Worm (Caenorhabditis elegans) whole organism, late embryonic: ENCODE measurements around the gene C46F11.4.

Source experiments
- C08G9.2 ChIP-seq: sonication (generic microtip); optimal IDR thresholded peaks from 2 replicates; lab custom pipeline; 2016; ENCODE audit warnings: mild to moderate bottlenecking, missing genetic modification characterization, moderate library complexity, missing compliant biosample characterization
- C38D4.7 ChIP-seq: fragments of 200-800 bp; sonication (Bioruptor generic); optimal IDR thresholded peaks from 2 replicates; lab custom pipeline; 2018; ENCODE audit warnings: mild to moderate bottlenecking, missing genetic modification characterization, moderate library complexity, missing compliant biosample characterization
- K09A11.1 ChIP-seq: sonication (generic microtip); optimal IDR thresholded peaks from 2 replicates; lab custom pipeline; 2017; ENCODE audit warnings: antibody characterized with exemption, mild to moderate bottlenecking, missing genetic modification characterization, missing compliant biosample characterization; ENCODE audit not compliant: insufficient read depth
- Y22D7AL.16 ChIP-seq: sonication (generic microtip); optimal IDR thresholded peaks from 2 replicates; lab custom pipeline; 2016; ENCODE audit warnings: missing genetic modification characterization, missing compliant biosample characterization
- ahr-1 ChIP-seq: sonication (generic microtip); optimal IDR thresholded peaks from 2 replicates; lab custom pipeline; 2016; ENCODE audit warnings: missing genetic modification characterization, missing compliant biosample characterization
- ama-1 ChIP-seq: fragments of 150-350 bp; optimal IDR thresholded peaks from 2 replicates; lab custom pipeline; 2014
- ceh-14 ChIP-seq: sonication (generic microtip); optimal IDR thresholded peaks from 2 replicates; lab custom pipeline; 2016; ENCODE audit warnings: missing genotype, missing genetic modification characterization, missing compliant biosample characterization
- ceh-19 ChIP-seq: fragments of 200-800 bp; sonication (Bioruptor generic); optimal IDR thresholded peaks from 2 replicates; lab custom pipeline; 2018; ENCODE audit warnings: mild to moderate bottlenecking, missing genetic modification characterization, missing compliant biosample characterization
- ceh-2 ChIP-seq: sonication (generic microtip); optimal IDR thresholded peaks from 2 replicates; lab custom pipeline; 2016; ENCODE audit warnings: missing genotype, missing genetic modification characterization, missing compliant biosample characterization
- ceh-30 ChIP-seq: fragments of 150-350 bp; optimal IDR thresholded peaks from 2 replicates; lab custom pipeline; 2014; ENCODE audit warnings: missing biosample characterization, missing genetic modification characterization
- ceh-31 ChIP-seq: sonication (generic microtip); optimal IDR thresholded peaks from 2 replicates; lab custom pipeline; 2016; ENCODE audit warnings: missing genetic modification characterization, missing compliant biosample characterization
- ceh-34 ChIP-seq: sonication (generic microtip); optimal IDR thresholded peaks from 2 replicates; lab custom pipeline; 2016; ENCODE audit warnings: mild to moderate bottlenecking, missing genetic modification characterization, missing compliant biosample characterization
- ceh-48 ChIP-seq: sonication (generic microtip); optimal IDR thresholded peaks from 2 replicates; lab custom pipeline; 2016; ENCODE audit warnings: missing genetic modification characterization, inconsistent platforms, missing compliant biosample characterization
- ceh-6 ChIP-seq: fragments of 200-800 bp; sonication (Bioruptor generic); optimal IDR thresholded peaks from 2 replicates; lab custom pipeline; 2018; ENCODE audit warnings: mild to moderate bottlenecking, missing genetic modification characterization, missing compliant biosample characterization
- dmd-4 ChIP-seq: sonication (generic microtip); optimal IDR thresholded peaks from 2 replicates; lab custom pipeline; 2016; ENCODE audit warnings: borderline replicate concordance, missing genetic modification characterization, missing compliant biosample characterization
- dve-1 ChIP-seq: sonication (generic microtip); optimal IDR thresholded peaks from 2 replicates; lab custom pipeline; 2017; ENCODE audit warnings: antibody characterized with exemption, mild to moderate bottlenecking, missing genetic modification characterization, missing compliant biosample characterization
- elt-2 ChIP-seq: sonication (generic microtip); optimal IDR thresholded peaks from 2 replicates; lab custom pipeline; 2016; ENCODE audit warnings: missing genetic modification reagents, missing genetic modification characterization, missing compliant biosample characterization
- fax-1 ChIP-seq: sonication (generic microtip); optimal IDR thresholded peaks from 2 replicates; lab custom pipeline; 2016; ENCODE audit warnings: missing genotype, missing genetic modification characterization, missing compliant biosample characterization
- fkh-10 ChIP-seq: fragments of 150-350 bp; optimal IDR thresholded peaks from 2 replicates; lab custom pipeline; 2014; ENCODE audit warnings: missing biosample characterization, missing genetic modification reagents, missing genetic modification characterization
- gmeb-2 ChIP-seq: sonication (generic microtip); optimal IDR thresholded peaks from 2 replicates; lab custom pipeline; 2016; ENCODE audit warnings: missing genetic modification characterization, inconsistent platforms, missing compliant biosample characterization
- hlh-15 ChIP-seq: sonication (generic microtip); optimal IDR thresholded peaks from 2 replicates; lab custom pipeline; 2016; ENCODE audit warnings: missing genetic modification characterization, missing compliant biosample characterization
- hlh-30 ChIP-seq: sonication (generic microtip); optimal IDR thresholded peaks from 2 replicates; lab custom pipeline; 2017; ENCODE audit warnings: antibody characterized with exemption, missing genetic modification characterization, missing compliant biosample characterization; ENCODE audit not compliant: insufficient read depth
- lim-6 ChIP-seq: sonication (generic microtip); optimal IDR thresholded peaks from 2 replicates; lab custom pipeline; 2016; ENCODE audit warnings: missing genetic modification characterization, missing compliant biosample characterization
- lin-11 ChIP-seq: fragments of 200-800 bp; sonication (Bioruptor generic); optimal IDR thresholded peaks from 2 replicates; lab custom pipeline; 2018; ENCODE audit warnings: mild to moderate bottlenecking, missing genetic modification characterization, missing compliant biosample characterization
- mec-3 ChIP-seq: sonication (generic microtip); optimal IDR thresholded peaks from 2 replicates; lab custom pipeline; 2016; ENCODE audit warnings: borderline replicate concordance, missing genetic modification characterization, missing compliant biosample characterization
- nfya-1 ChIP-seq: sonication (generic microtip); optimal IDR thresholded peaks from 2 replicates; lab custom pipeline; 2017; ENCODE audit warnings: missing genetic modification characterization, mild to moderate bottlenecking, missing compliant biosample characterization, antibody characterized with exemption, moderate library complexity
- nhr-11 ChIP-seq: fragments of 150-350 bp; optimal IDR thresholded peaks from 2 replicates; lab custom pipeline; 2014; ENCODE audit warnings: missing biosample characterization, missing genetic modification characterization
- nhr-232 ChIP-seq: sonication (generic microtip); optimal IDR thresholded peaks from 2 replicates; lab custom pipeline; 2016; ENCODE audit warnings: missing genetic modification characterization, missing compliant biosample characterization
- pat-9 ChIP-seq: fragments of 200-800 bp; sonication (Bioruptor generic); optimal IDR thresholded peaks from 2 replicates; lab custom pipeline; 2018; ENCODE audit warnings: mild to moderate bottlenecking, missing genetic modification characterization, moderate library complexity, missing compliant biosample characterization
- pax-1 ChIP-seq: fragments of 150-350 bp; optimal IDR thresholded peaks from 2 replicates; lab custom pipeline; 2014; ENCODE audit warnings: missing biosample characterization, missing genetic modification characterization
- pros-1 ChIP-seq: fragments of 150-350 bp; optimal IDR thresholded peaks from 2 replicates; lab custom pipeline; 2014; ENCODE audit warnings: missing biosample characterization, missing genetic modification reagents, missing genetic modification characterization
- ref-2 ChIP-seq: sonication (generic microtip); optimal IDR thresholded peaks from 2 replicates; lab custom pipeline; 2016; ENCODE audit warnings: missing genetic modification characterization, missing compliant biosample characterization
- rnt-1 ChIP-seq: sonication (generic microtip); optimal IDR thresholded peaks from 2 replicates; lab custom pipeline; 2016; ENCODE audit warnings: missing genetic modification characterization, missing compliant biosample characterization
- sdc-2 ChIP-seq: sonication (generic microtip); optimal IDR thresholded peaks from 2 replicates; lab custom pipeline; 2016; ENCODE audit warnings: missing genotype, missing genetic modification characterization, missing compliant biosample characterization
- syd-9 ChIP-seq: sonication (generic microtip); optimal IDR thresholded peaks from 2 replicates; lab custom pipeline; 2016; ENCODE audit warnings: mild to moderate bottlenecking, missing genetic modification characterization, moderate library complexity, missing compliant biosample characterization
- tbx-2 ChIP-seq: sonication (generic microtip); optimal IDR thresholded peaks from 2 replicates; lab custom pipeline; 2016; ENCODE audit warnings: missing genetic modification characterization, missing compliant biosample characterization
- tbx-7 ChIP-seq: sonication (generic microtip); optimal IDR thresholded peaks from 2 replicates; lab custom pipeline; 2016; ENCODE audit warnings: missing genotype, missing genetic modification characterization, missing compliant biosample characterization
- ttx-3 ChIP-seq: sonication (generic microtip); optimal IDR thresholded peaks from 2 replicates; lab custom pipeline; 2016; ENCODE audit warnings: missing genetic modification reagents, missing genetic modification characterization, missing compliant biosample characterization
- unc-3 ChIP-seq, 2 experiments: fragments of 200-800 bp in 1 of 2; sonication (Bioruptor generic) in 1 of 2; sonication (generic microtip) in 1 of 2; conservative IDR thresholded peaks in 1 of 2; optimal IDR thresholded peaks in 1 of 2; 2 replicates each; pipeline versions ENCODE4 v1.3.6 to Lab custom; 2016 to 2022; ENCODE audit warnings: missing compliant biosample characterization in 2 of 2, missing genetic modification characterization in 2 of 2, missing genetic modification reagents in 1 of 2
- unc-42 ChIP-seq: sonication (generic microtip); optimal IDR thresholded peaks from 2 replicates; lab custom pipeline; 2016; ENCODE audit warnings: missing genotype, missing genetic modification characterization, missing compliant biosample characterization
- unc-86 ChIP-seq: sonication (generic microtip); optimal IDR thresholded peaks from 2 replicates; lab custom pipeline; 2016; ENCODE audit warnings: missing genetic modification characterization, missing compliant biosample characterization
- zip-5 ChIP-seq: sonication (generic microtip); optimal IDR thresholded peaks from 2 replicates; lab custom pipeline; 2016; ENCODE audit warnings: missing genetic modification characterization, missing compliant biosample characterization

The C46F11.4 gene

ce11 chrIII:3634873-3635272 lies 29.2 kb downstream of the C46F11.4 start:
- TF ChIP-seq pat-9 (tag; lab: Kevin White, UChicago) = no peak
- TF ChIP-seq nfya-1 (tag; lab: Kevin White, UChicago) = peak; percentile 96

- TF ChIP-seq mec-3 (no peak), unc-42 (tag; lab: Kevin White, UChicago) (peak; percentile 75)
Measured at ce11 chrIII:3634158-3634557, 29.9 kb downstream of the C46F11.4 start.

ce11 chrIII:3632379-3632778 lies 31.7 kb downstream of the C46F11.4 start:
- TF ChIP-seq ceh-34 (tag; lab: Kevin White, UChicago) (no peak), sdc-2 (tag; lab: Kevin White, UChicago) (no peak), C38D4.7 (GFP tag; lab: Kevin White, UChicago) (no peak), dmd-4 (tag; lab: Kevin White, UChicago) (no peak), C08G9.2 (tag; lab: Kevin White, UChicago) (no peak), hlh-30 (tag; lab: Kevin White, UChicago) (no peak), syd-9 (tag; lab: Kevin White, UChicago) (no peak), ceh-14 (no peak), ceh-48 (tag; lab: Kevin White, UChicago) (no peak), fkh-10 (GFP tag; lab: Kevin White, UChicago) (no peak), tbx-7 (tag; lab: Kevin White, UChicago) (no peak), ceh-19 (GFP tag; lab: Kevin White, UChicago) (no peak), mec-3 (no peak), ceh-30 (tag; lab: Kevin White, UChicago) (no peak)

- TF ChIP-seq mec-3 (no peak), elt-2 (peak; percentile 81)
Measured at ce11 chrIII:3630337-3630736, 33.8 kb downstream of the C46F11.4 start, which contains the start of gene mrps-31. mrps-31 (minus strand) TSS chrIII:3630372.

- TF ChIP-seq ceh-6 (GFP tag; lab: Kevin White, UChicago) (no peak), rnt-1 (tag; lab: Kevin White, UChicago) (no peak), lim-6 (tag; lab: Kevin White, UChicago) (no peak), pax-1 (tag; lab: Kevin White, UChicago) (no peak), unc-86 (tag; lab: Kevin White, UChicago) (no peak), ttx-3 (tag; lab: Kevin White, UChicago) (no peak), ref-2 (tag; lab: Kevin White, UChicago) (no peak), pros-1 (no peak), fax-1 (no peak), K09A11.1 (tag; lab: Kevin White, UChicago) (no peak), ahr-1 (tag; lab: Kevin White, UChicago) (no peak), unc-3 (GFP tag; conservative IDR thresholded peaks at IDR 0.05; lab: Robert Waterston, UW) (no peak), unc-3 (tag; optimal IDR thresholded peaks at IDR 0.05; lab: Kevin White, UChicago) (no peak), hlh-15 (no peak), nhr-11 (no peak), nhr-232 (tag; lab: Kevin White, UChicago) (no peak)
Measured at ce11 chrIII:3627042-3627441, 37.1 kb downstream of the C46F11.4 start, which contains the start of gene sel-8. sel-8 (minus strand) TSS chrIII:3627142.

- TF ChIP-seq mec-3 (no peak), C08G9.2 (tag; lab: Kevin White, UChicago) (peak; percentile 45), zip-5 (no peak), syd-9 (tag; lab: Kevin White, UChicago) (no peak), ceh-30 (tag; lab: Kevin White, UChicago) (no peak), ceh-34 (tag; lab: Kevin White, UChicago) (peak; percentile 39), ama-1 (lab: Kevin White, UChicago) (no peak), gmeb-2 (tag; lab: Kevin White, UChicago) (no peak), lin-11 (tag; lab: Kevin White, UChicago) (no peak), ceh-2 (tag; lab: Kevin White, UChicago) (peak; percentile 25), tbx-2 (tag; lab: Kevin White, UChicago) (peak; percentile 45), pax-1 (tag; lab: Kevin White, UChicago) (no peak), dve-1 (no peak), sdc-2 (tag; lab: Kevin White, UChicago) (peak; percentile 68), K09A11.1 (tag; lab: Kevin White, UChicago) (no peak), ceh-31 (tag; lab: Kevin White, UChicago) (peak; percentile 61), Y22D7AL.16 (no peak), hlh-30 (tag; lab: Kevin White, UChicago) (peak; percentile 80), fkh-10 (GFP tag; lab: Kevin White, UChicago) (no peak)
Measured at ce11 chrIII:3623772-3624171, 40.3 kb downstream of the C46F11.4 start.
